Worm (Caenorhabditis elegans) whole organism, late embryonic: ENCODE measurements around the gene asns-2.

Source experiments
- C38D4.7 ChIP-seq: fragments of 200-800 bp; sonication (Bioruptor generic); optimal IDR thresholded peaks from 2 replicates; lab custom pipeline; 2018; ENCODE audit warnings: mild to moderate bottlenecking, missing genetic modification characterization, moderate library complexity, missing compliant biosample characterization
- F13H6.1 ChIP-seq: sonication (generic microtip); optimal IDR thresholded peaks from 2 replicates; lab custom pipeline; 2016; ENCODE audit warnings: missing genetic modification characterization, missing compliant biosample characterization
- T23F11.4 ChIP-seq: fragments of 200-800 bp; sonication (Bioruptor generic); optimal IDR thresholded peaks from 2 replicates; lab custom pipeline; 2018; ENCODE audit warnings: mild to moderate bottlenecking, missing genetic modification characterization, missing compliant biosample characterization
- Y22D7AL.16 ChIP-seq: sonication (generic microtip); optimal IDR thresholded peaks from 2 replicates; lab custom pipeline; 2016; ENCODE audit warnings: missing genetic modification characterization, missing compliant biosample characterization
- ahr-1 ChIP-seq: sonication (generic microtip); optimal IDR thresholded peaks from 2 replicates; lab custom pipeline; 2016; ENCODE audit warnings: missing genetic modification characterization, missing compliant biosample characterization
- ceh-18 ChIP-seq: sonication (generic microtip); optimal IDR thresholded peaks from 2 replicates; lab custom pipeline; 2016; ENCODE audit warnings: missing genetic modification characterization, missing compliant biosample characterization
- ceh-19 ChIP-seq: fragments of 200-800 bp; sonication (Bioruptor generic); optimal IDR thresholded peaks from 2 replicates; lab custom pipeline; 2018; ENCODE audit warnings: mild to moderate bottlenecking, missing genetic modification characterization, missing compliant biosample characterization
- ceh-22 ChIP-seq: sonication (generic microtip); optimal IDR thresholded peaks from 2 replicates; lab custom pipeline; 2017; ENCODE audit warnings: missing biosample characterization, missing genetic modification characterization
- ceh-24 ChIP-seq: sonication (generic microtip); optimal IDR thresholded peaks from 2 replicates; lab custom pipeline; 2016; ENCODE audit warnings: mild to moderate bottlenecking, missing genetic modification characterization, missing compliant biosample characterization
- ceh-30 ChIP-seq: fragments of 150-350 bp; optimal IDR thresholded peaks from 2 replicates; lab custom pipeline; 2014; ENCODE audit warnings: missing biosample characterization, missing genetic modification characterization
- ceh-48 ChIP-seq: sonication (generic microtip); optimal IDR thresholded peaks from 2 replicates; lab custom pipeline; 2016; ENCODE audit warnings: missing genetic modification characterization, inconsistent platforms, missing compliant biosample characterization
- ceh-6 ChIP-seq: fragments of 200-800 bp; sonication (Bioruptor generic); optimal IDR thresholded peaks from 2 replicates; lab custom pipeline; 2018; ENCODE audit warnings: mild to moderate bottlenecking, missing genetic modification characterization, missing compliant biosample characterization
- ceh-9 ChIP-seq: sonication (generic microtip); optimal IDR thresholded peaks from 2 replicates; lab custom pipeline; 2016; ENCODE audit warnings: mild to moderate bottlenecking, missing genetic modification characterization, inconsistent platforms, missing compliant biosample characterization
- che-1 ChIP-seq: sonication (generic microtip); optimal IDR thresholded peaks from 2 replicates; lab custom pipeline; 2016; ENCODE audit warnings: mild to moderate bottlenecking, missing genetic modification characterization, missing compliant biosample characterization
- dmd-4 ChIP-seq: sonication (generic microtip); optimal IDR thresholded peaks from 2 replicates; lab custom pipeline; 2016; ENCODE audit warnings: borderline replicate concordance, missing genetic modification characterization, missing compliant biosample characterization
- dve-1 ChIP-seq: sonication (generic microtip); optimal IDR thresholded peaks from 2 replicates; lab custom pipeline; 2017; ENCODE audit warnings: antibody characterized with exemption, mild to moderate bottlenecking, missing genetic modification characterization, missing compliant biosample characterization
- elt-2 ChIP-seq: sonication (generic microtip); optimal IDR thresholded peaks from 2 replicates; lab custom pipeline; 2016; ENCODE audit warnings: missing genetic modification reagents, missing genetic modification characterization, missing compliant biosample characterization
- elt-4 ChIP-seq: sonication (generic microtip); optimal IDR thresholded peaks from 2 replicates; lab custom pipeline; 2016; ENCODE audit warnings: missing genetic modification characterization, missing compliant biosample characterization
- ets-4 ChIP-seq: sonication (generic microtip); optimal IDR thresholded peaks from 2 replicates; lab custom pipeline; 2016; ENCODE audit warnings: missing genetic modification characterization, missing compliant biosample characterization
- eyg-1 ChIP-seq: sonication (generic microtip); optimal IDR thresholded peaks from 2 replicates; lab custom pipeline; 2016; ENCODE audit warnings: missing genotype, missing genetic modification characterization, missing compliant biosample characterization
- fkh-10 ChIP-seq: fragments of 150-350 bp; optimal IDR thresholded peaks from 2 replicates; lab custom pipeline; 2014; ENCODE audit warnings: missing biosample characterization, missing genetic modification reagents, missing genetic modification characterization
- hlh-13 ChIP-seq: fragments of 200-800 bp; sonication (Bioruptor generic); optimal IDR thresholded peaks from 2 replicates; lab custom pipeline; 2018; ENCODE audit warnings: mild to moderate bottlenecking, missing genetic modification characterization, missing compliant biosample characterization
- hlh-30 ChIP-seq: sonication (generic microtip); optimal IDR thresholded peaks from 2 replicates; lab custom pipeline; 2017; ENCODE audit warnings: antibody characterized with exemption, missing genetic modification characterization, missing compliant biosample characterization; ENCODE audit not compliant: insufficient read depth
- lim-6 ChIP-seq: sonication (generic microtip); optimal IDR thresholded peaks from 2 replicates; lab custom pipeline; 2016; ENCODE audit warnings: missing genetic modification characterization, missing compliant biosample characterization
- lin-11 ChIP-seq: fragments of 200-800 bp; sonication (Bioruptor generic); optimal IDR thresholded peaks from 2 replicates; lab custom pipeline; 2018; ENCODE audit warnings: mild to moderate bottlenecking, missing genetic modification characterization, missing compliant biosample characterization
- madf-2 ChIP-seq: sonication (generic microtip); optimal IDR thresholded peaks from 2 replicates; lab custom pipeline; 2017; ENCODE audit warnings: missing genetic modification characterization, missing compliant biosample characterization
- nfya-1 ChIP-seq: sonication (generic microtip); optimal IDR thresholded peaks from 2 replicates; lab custom pipeline; 2017; ENCODE audit warnings: missing genetic modification characterization, mild to moderate bottlenecking, missing compliant biosample characterization, antibody characterized with exemption, moderate library complexity
- nhr-232 ChIP-seq: sonication (generic microtip); optimal IDR thresholded peaks from 2 replicates; lab custom pipeline; 2016; ENCODE audit warnings: missing genetic modification characterization, missing compliant biosample characterization
- npax-4 ChIP-seq: sonication (generic microtip); optimal IDR thresholded peaks from 2 replicates; lab custom pipeline; 2016; ENCODE audit warnings: missing genetic modification characterization, missing compliant biosample characterization
- pag-3 ChIP-seq: sonication (generic microtip); optimal IDR thresholded peaks from 2 replicates; lab custom pipeline; 2016; ENCODE audit warnings: missing compliant biosample characterization, missing genetic modification characterization, borderline replicate concordance
- pax-1 ChIP-seq: fragments of 150-350 bp; optimal IDR thresholded peaks from 2 replicates; lab custom pipeline; 2014; ENCODE audit warnings: missing biosample characterization, missing genetic modification characterization
- pqm-1 ChIP-seq: sonication (generic microtip); optimal IDR thresholded peaks from 2 replicates; lab custom pipeline; 2016; ENCODE audit warnings: missing genetic modification characterization, missing compliant biosample characterization
- pros-1 ChIP-seq: fragments of 150-350 bp; optimal IDR thresholded peaks from 2 replicates; lab custom pipeline; 2014; ENCODE audit warnings: missing biosample characterization, missing genetic modification reagents, missing genetic modification characterization
- ref-2 ChIP-seq: sonication (generic microtip); optimal IDR thresholded peaks from 2 replicates; lab custom pipeline; 2016; ENCODE audit warnings: missing genetic modification characterization, missing compliant biosample characterization
- sdc-2 ChIP-seq: sonication (generic microtip); optimal IDR thresholded peaks from 2 replicates; lab custom pipeline; 2016; ENCODE audit warnings: missing genotype, missing genetic modification characterization, missing compliant biosample characterization
- sox-4 ChIP-seq: sonication (generic microtip); optimal IDR thresholded peaks from 2 replicates; lab custom pipeline; 2017; ENCODE audit warnings: mild to moderate bottlenecking, missing genetic modification characterization, inconsistent platforms, missing compliant biosample characterization
- syd-9 ChIP-seq: sonication (generic microtip); optimal IDR thresholded peaks from 2 replicates; lab custom pipeline; 2016; ENCODE audit warnings: mild to moderate bottlenecking, missing genetic modification characterization, moderate library complexity, missing compliant biosample characterization
- tbx-2 ChIP-seq: sonication (generic microtip); optimal IDR thresholded peaks from 2 replicates; lab custom pipeline; 2016; ENCODE audit warnings: missing genetic modification characterization, missing compliant biosample characterization
- tbx-7 ChIP-seq: sonication (generic microtip); optimal IDR thresholded peaks from 2 replicates; lab custom pipeline; 2016; ENCODE audit warnings: missing genotype, missing genetic modification characterization, missing compliant biosample characterization
- ttx-3 ChIP-seq: sonication (generic microtip); optimal IDR thresholded peaks from 2 replicates; lab custom pipeline; 2016; ENCODE audit warnings: missing genetic modification reagents, missing genetic modification characterization, missing compliant biosample characterization
- unc-3 ChIP-seq, 2 experiments: fragments of 200-800 bp in 1 of 2; sonication (Bioruptor generic) in 1 of 2; sonication (generic microtip) in 1 of 2; conservative IDR thresholded peaks in 1 of 2; optimal IDR thresholded peaks in 1 of 2; 2 replicates each; pipeline versions ENCODE4 v1.3.6 to Lab custom; 2016 to 2022; ENCODE audit warnings: missing compliant biosample characterization in 2 of 2, missing genetic modification characterization in 2 of 2, missing genetic modification reagents in 1 of 2
- unc-55 ChIP-seq: sonication (generic microtip); optimal IDR thresholded peaks from 2 replicates; lab custom pipeline; 2017; ENCODE audit warnings: missing biosample characterization, missing genetic modification reagents, missing genetic modification characterization
- zip-5 ChIP-seq: sonication (generic microtip); optimal IDR thresholded peaks from 2 replicates; lab custom pipeline; 2016; ENCODE audit warnings: missing genetic modification characterization, missing compliant biosample characterization
- ztf-16 ChIP-seq: sonication (generic microtip); optimal IDR thresholded peaks from 2 replicates; lab custom pipeline; 2017; ENCODE audit warnings: missing genetic modification characterization, missing compliant biosample characterization

Gene asns-2

ce11 chrX:8741629-8742170 lies 9.0 kb downstream of the asns-2 start:
- no peak for TF ChIP-seq Y22D7AL.16 (tag; lab: Kevin White, UChicago)
- TF ChIP-seq sdc-2 (tag; lab: Kevin White, UChicago), result peak; percentile 2

ce11 chrX:8739373-8739772 lies 11.4 kb downstream of the asns-2 start, which contains the start of gene M02D8.2:
TSS of gene M02D8.2 (plus strand) at chrX:8739673.
- TF ChIP-seq unc-3 (GFP tag; conservative IDR thresholded peaks at IDR 0.05; lab: Robert Waterston, UW), result no peak
- no peak for TF ChIP-seq unc-3 (tag; optimal IDR thresholded peaks at IDR 0.05; lab: Kevin White, UChicago)
- TF ChIP-seq syd-9 (tag; lab: Kevin White, UChicago), result no peak
- no peak for TF ChIP-seq sdc-2 (tag; lab: Kevin White, UChicago)
- TF ChIP-seq pax-1 (tag; lab: Kevin White, UChicago), result no peak
- no peak for TF ChIP-seq dve-1 (tag; lab: Kevin White, UChicago)
- TF ChIP-seq lin-11, result no peak
- TF ChIP-seq nhr-232 (tag; lab: Kevin White, UChicago), result no peak

DNA sequence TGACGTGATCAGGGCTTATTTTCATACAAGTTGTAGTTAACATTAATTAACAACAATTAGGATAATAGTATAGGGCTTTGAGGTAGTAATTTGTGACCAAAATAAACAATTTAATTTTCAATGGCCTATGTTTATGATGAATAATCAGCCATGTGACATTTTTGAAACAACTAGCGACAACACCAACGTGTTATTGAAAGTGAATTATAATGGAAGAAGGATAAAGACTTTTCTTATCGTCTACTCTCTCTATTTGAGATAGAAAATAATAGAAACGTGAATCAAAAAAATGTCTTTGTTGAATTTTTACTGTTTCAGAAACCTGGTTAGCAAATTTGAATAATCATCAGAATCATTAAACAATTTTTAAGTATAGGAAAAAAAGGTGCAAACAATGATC lies 12.9 kb downstream of the asns-2 start:
- no peak for TF ChIP-seq pqm-1 (tag; lab: Kevin White, UChicago)
- no peak for TF ChIP-seq eyg-1
- TF ChIP-seq F13H6.1 (tag; lab: Kevin White, UChicago), result no peak
- TF ChIP-seq ceh-22 (tag; lab: Kevin White, UChicago), result no peak
- TF ChIP-seq lim-6 (tag; lab: Kevin White, UChicago), result no peak
- TF ChIP-seq T23F11.4 (GFP tag; lab: Kevin White, UChicago), result no peak
- TF ChIP-seq ztf-16, result no peak
- no peak for TF ChIP-seq unc-3 (GFP tag; conservative IDR thresholded peaks at IDR 0.05; lab: Robert Waterston, UW)
- no peak for TF ChIP-seq unc-3 (tag; optimal IDR thresholded peaks at IDR 0.05; lab: Kevin White, UChicago)
- TF ChIP-seq elt-4 (tag; lab: Kevin White, UChicago), result no peak
- TF ChIP-seq hlh-13 (GFP tag; lab: Kevin White, UChicago), result no peak
- TF ChIP-seq dmd-4 (tag; lab: Kevin White, UChicago), result no peak
- no peak for TF ChIP-seq C38D4.7
- TF ChIP-seq pros-1 (tag; lab: Kevin White, UChicago), result no peak
- no peak for TF ChIP-seq tbx-2 (tag; lab: Kevin White, UChicago)
- no peak for TF ChIP-seq elt-2 (tag; lab: Kevin White, UChicago)
- no peak for TF ChIP-seq ref-2
- no peak for TF ChIP-seq zip-5 (tag; lab: Kevin White, UChicago)
- TF ChIP-seq madf-2, result no peak

- TF ChIP-seq ceh-48 (no peak), ztf-16 (no peak), che-1 (tag; lab: Kevin White, UChicago) (no peak), tbx-7 (tag; lab: Kevin White, UChicago) (no peak), fkh-10 (GFP tag; lab: Kevin White, UChicago) (no peak), sox-4 (tag; lab: Kevin White, UChicago) (no peak), ets-4 (tag; lab: Kevin White, UChicago) (no peak), hlh-13 (GFP tag; lab: Kevin White, UChicago) (no peak), ahr-1 (tag; lab: Kevin White, UChicago) (no peak), hlh-30 (peak; percentile 84), syd-9 (tag; lab: Kevin White, UChicago) (no peak), ceh-6 (GFP tag; lab: Kevin White, UChicago) (no peak), C38D4.7 (no peak), npax-4 (tag; lab: Kevin White, UChicago) (no peak), ceh-18 (tag; lab: Kevin White, UChicago) (no peak), nfya-1 (tag; lab: Kevin White, UChicago) (peak; percentile 55), tbx-2 (tag; lab: Kevin White, UChicago) (no peak), pag-3 (no peak), unc-55 (GFP tag; lab: Kevin White, UChicago) (peak; percentile 87), ceh-9 (no peak), sdc-2 (tag; lab: Kevin White, UChicago) (peak; percentile 60), elt-4 (tag; lab: Kevin White, UChicago) (no peak), ref-2 (peak; percentile 60), ceh-22 (tag; lab: Kevin White, UChicago) (no peak), ceh-30 (tag; lab: Kevin White, UChicago) (no peak), pqm-1 (tag; lab: Kevin White, UChicago) (no peak), ceh-24 (no peak), ceh-19 (GFP tag; lab: Kevin White, UChicago) (no peak), ttx-3 (tag; lab: Kevin White, UChicago) (no peak), dmd-4 (tag; lab: Kevin White, UChicago) (no peak), elt-2 (tag; lab: Kevin White, UChicago) (peak; percentile 7)
These were observed 13.7 kb downstream of the asns-2 start, which contains the start of gene M02D8.3 for ce11 chrX:8736965-8737464. TSS of gene M02D8.3 (minus strand) at chrX:8737015.
